Worm (Caenorhabditis elegans) whole organism, L3 larva: ENCODE data around the gene twk-40.
A peak's percentile ranks its signal among the peaks of the same experiment; 100 is the strongest.

ENCODE experiments used
- ZK546.5 ChIP-seq: sonication (generic microtip); optimal IDR thresholded peaks from 2 replicates; lab custom pipeline; 2017; ENCODE audit warnings: missing biosample characterization, missing genetic modification characterization
- ama-1 ChIP-seq: fragments of 150-350 bp; optimal IDR thresholded peaks from 2 replicates; lab custom pipeline; 2018
- nfya-1 ChIP-seq: sonication (generic microtip); optimal IDR thresholded peaks from 2 replicates; lab custom pipeline; 2017; ENCODE audit warnings: missing genetic modification characterization, mild to moderate bottlenecking, missing compliant biosample characterization, antibody characterized with exemption, moderate library complexity; ENCODE audit not compliant: insufficient read depth
- nhr-25 ChIP-seq: sonication (generic microtip); optimal IDR thresholded peaks from 2 replicates; lab custom pipeline; 2017; ENCODE audit warnings: missing biosample characterization, missing genetic modification characterization
- nhr-28 ChIP-seq: fragments of 150-350 bp; optimal IDR thresholded peaks from 2 replicates; lab custom pipeline; 2014; ENCODE audit warnings: missing biosample characterization, missing genetic modification characterization

- TF ChIP-seq nhr-25 (tag; lab: Kevin White, UChicago) (no peak), nhr-28 (tag; lab: Kevin White, UChicago) (no peak), ZK546.5 (tag; lab: Kevin White, UChicago) (no peak), nfya-1 (tag; lab: Kevin White, UChicago) (peak; percentile 44), ama-1 (lab: Kevin White, UChicago) (no peak)
These were observed 52.9 kb downstream of the twk-40 start, which contains the start of gene ciao-2B for ce11 chrIII:13439415-13439814.
